Fruit fly (Drosophila melanogaster): Measurements from ENCODE around the gene Vha100-1.
A peak's percentile ranks its signal among the peaks of the same experiment; 100 is the strongest.

Vha100-1 gene

dm6 chr3R:29130902-29131621 lies at the start of gene Vha100-1, which contains the start of gene dgt6 (continued):
- TF ChIP-seq CG13287 (GFP tag; IDR thresholded peaks at IDR 0.05; ENCODE audit: partially characterized antibody) (peak; percentile 58; the same call in 1 of the 2 replicates), Hmx (GFP tag; optimal IDR thresholded peaks at IDR 0.05) (no peak), HmgD (GFP tag; optimal IDR thresholded peaks at IDR 0.05) (no peak), CG4617 (GFP tag; optimal IDR thresholded peaks at IDR 0.05; ENCODE audit: borderline replicate concordance) (peak; percentile 59), CG6683 (GFP tag; optimal IDR thresholded peaks at IDR 0.05) (no peak), CG8281 (tag; optimal IDR thresholded peaks at IDR 0.05) (no peak), ac (GFP tag; optimal IDR thresholded peaks at IDR 0.05) (no peak), stc (GFP tag; IDR thresholded peaks at IDR 0.05) (no peak), pnt (GFP tag; optimal IDR thresholded peaks at IDR 0.05) (no peak), gfzf (GFP tag; optimal IDR thresholded peaks at IDR 0.05) (peak; percentile 84), CG8924 (tag; optimal IDR thresholded peaks at IDR 0.05) (no peak), CG34224 (GFP tag; IDR thresholded peaks at IDR 0.05; ENCODE audit: partially characterized antibody) (no peak), dm (GFP tag; optimal IDR thresholded peaks at IDR 0.05) (no peak), ase (GFP tag; IDR thresholded peaks at IDR 0.05) (no peak), croc (GFP tag; conservative IDR thresholded peaks at IDR 0.05) (no peak), cas (GFP tag; IDR thresholded peaks at IDR 0.05) (no peak), CG9932 (GFP tag; IDR thresholded peaks at IDR 0.05) (0 out of 2 replicates have a peak, but pooled peaks have one; percentile 21), CG32532 (GFP tag; IDR thresholded peaks at IDR 0.05) (no peak), NK7.1 (GFP tag; optimal IDR thresholded peaks at IDR 0.05) (no peak), Gug (GFP tag; IDR thresholded peaks at IDR 0.05) (no peak), Dll (GFP tag; IDR thresholded peaks at IDR 0.05; ENCODE audit: partially characterized antibody) (no peak), mirr (GFP tag; optimal IDR thresholded peaks at IDR 0.05) (no peak), stwl (tag; optimal IDR thresholded peaks at IDR 0.05) (peak; percentile 82), CG42726 (GFP tag; IDR thresholded peaks at IDR 0.05; ENCODE audit: partially characterized antibody) (no peak), crp (GFP tag; optimal IDR thresholded peaks at IDR 0.05) (peak in 1 of 2 experiments; percentile 9), pum (GFP tag; optimal IDR thresholded peaks at IDR 0.05) (no peak), Bteb2 (GFP tag; optimal IDR thresholded peaks at IDR 0.05) (no peak), yki (optimal IDR thresholded peaks at IDR 0.05) (no peak), az2 (GFP tag; optimal IDR thresholded peaks at IDR 0.05) (no peak), run (tag; optimal IDR thresholded peaks at IDR 0.05) (no peak), salm (tag; optimal IDR thresholded peaks at IDR 0.05) (no peak), crol (GFP tag; IDR thresholded peaks at IDR 0.05) (no peak), vnd (GFP tag; IDR thresholded peaks at IDR 0.05; ENCODE audit: partially characterized antibody) (no peak), CG1529 (GFP tag; optimal IDR thresholded peaks at IDR 0.05) (no peak), inv (GFP tag; IDR thresholded peaks at IDR 0.05; ENCODE audit: partially characterized antibody) (no peak), seq (GFP tag; IDR thresholded peaks at IDR 0.05) (no peak), rib (GFP tag; IDR thresholded peaks at IDR 0.05) (no peak), CG4404 (GFP tag; IDR thresholded peaks at IDR 0.05) (no peak), CoRest (tag; optimal IDR thresholded peaks at IDR 0.05) (no peak), tll (GFP tag; optimal IDR thresholded peaks at IDR 0.05) (no peak), tap (tag; optimal IDR thresholded peaks at IDR 0.05) (no peak), gt (GFP tag; IDR thresholded peaks at IDR 0.05) (no peak), Hey (tag; optimal IDR thresholded peaks at IDR 0.05) (no peak), gcm2 (GFP tag; optimal IDR thresholded peaks at IDR 0.05) (no peak), CG8089 (GFP tag; optimal IDR thresholded peaks at IDR 0.05) (no peak), Bdp1 (GFP tag; optimal IDR thresholded peaks at IDR 0.05) (no peak), CG11247 (GFP tag; IDR thresholded peaks at IDR 0.05) (no peak), CG8765 (GFP tag; IDR thresholded peaks at IDR 0.05) (no peak), dpn (GFP tag; optimal IDR thresholded peaks at IDR 0.05) (peak in 1 of 2 experiments; percentile 8), abd-A (tag; optimal IDR thresholded peaks at IDR 0.05) (no peak)
